Worm (Caenorhabditis elegans): ENCODE results near the gene sra-9.

The sra-9 gene

ce11 chrII:9528480-9528879 lies 3.6 kb upstream of the sra-9 start, which contains the start of gene sra-2:
sra-2 (plus strand) TSS chrII:9528780.
- TF ChIP-seq cog-1 (tag; optimal IDR thresholded peaks at IDR 0.05) (no peak), ref-1 (GFP tag; conservative IDR thresholded peaks at IDR 0.05) (no peak), ztf-29 (GFP tag; IDR thresholded peaks at IDR 0.05) (no peak), tab-1 (GFP tag; IDR thresholded peaks at IDR 0.05) (no peak), T22C8.4 (GFP tag; IDR thresholded peaks at IDR 0.05) (no peak), ztf-23 (GFP tag; IDR thresholded peaks at IDR 0.05) (no peak), med-1 (GFP tag; optimal IDR thresholded peaks at IDR 0.05; ENCODE audit: insufficient read depth) (no peak), klf-2 (GFP tag; conservative IDR thresholded peaks at IDR 0.05) (no peak), flt-1 (GFP tag; IDR thresholded peaks at IDR 0.05) (no peak)

ce11 chrII:9537429-9537828 lies 5.3 kb downstream of the sra-9 start, which contains the start of gene sra-8:
sra-8 (plus strand) TSS chrII:9537729.
- no peak for TF ChIP-seq flt-1 (GFP tag; IDR thresholded peaks at IDR 0.05)
- TF ChIP-seq cog-1 (tag; optimal IDR thresholded peaks at IDR 0.05), result no peak
- no peak for TF ChIP-seq ztf-23 (GFP tag; IDR thresholded peaks at IDR 0.05)
- no peak for TF ChIP-seq tab-1 (GFP tag; IDR thresholded peaks at IDR 0.05)
- TF ChIP-seq med-1 (GFP tag; optimal IDR thresholded peaks at IDR 0.05; ENCODE audit: insufficient read depth), result no peak
- no peak for TF ChIP-seq ztf-29 (GFP tag; IDR thresholded peaks at IDR 0.05)
- TF ChIP-seq klf-2 (GFP tag; conservative IDR thresholded peaks at IDR 0.05), result no peak
- no peak for TF ChIP-seq ref-1 (GFP tag; conservative IDR thresholded peaks at IDR 0.05)
- TF ChIP-seq T22C8.4 (GFP tag; IDR thresholded peaks at IDR 0.05), result no peak

- TF ChIP-seq med-1 (GFP tag; optimal IDR thresholded peaks at IDR 0.05; ENCODE audit: insufficient read depth) (no peak), flt-1 (GFP tag; IDR thresholded peaks at IDR 0.05) (no peak), tab-1 (GFP tag; IDR thresholded peaks at IDR 0.05) (no peak), cog-1 (tag; optimal IDR thresholded peaks at IDR 0.05) (no peak), T22C8.4 (GFP tag; IDR thresholded peaks at IDR 0.05) (no peak), ref-1 (GFP tag; conservative IDR thresholded peaks at IDR 0.05) (no peak), ztf-29 (GFP tag; IDR thresholded peaks at IDR 0.05) (no peak), ztf-23 (GFP tag; IDR thresholded peaks at IDR 0.05) (no peak), klf-2 (GFP tag; conservative IDR thresholded peaks at IDR 0.05) (no peak)
Observed at ce11 chrII:9540723-9541122, 8.6 kb downstream of the sra-9 start, which contains the start of gene sra-3. sra-3 (minus strand) TSS chrII:9540823.

- TF ChIP-seq ztf-23 (GFP tag; IDR thresholded peaks at IDR 0.05) (no peak), cog-1 (tag; optimal IDR thresholded peaks at IDR 0.05) (no peak), ref-1 (GFP tag; conservative IDR thresholded peaks at IDR 0.05) (no peak), tab-1 (GFP tag; IDR thresholded peaks at IDR 0.05) (no peak), T22C8.4 (GFP tag; IDR thresholded peaks at IDR 0.05) (no peak), klf-2 (GFP tag; conservative IDR thresholded peaks at IDR 0.05) (no peak), med-1 (GFP tag; optimal IDR thresholded peaks at IDR 0.05; ENCODE audit: insufficient read depth) (no peak), flt-1 (GFP tag; IDR thresholded peaks at IDR 0.05) (no peak), ztf-29 (GFP tag; IDR thresholded peaks at IDR 0.05) (no peak)
Observed at ce11 chrII:9542785-9543184, 10.7 kb downstream of the sra-9 start, which contains the start of gene sra-4. sra-4 (minus strand) TSS chrII:9542885.

ce11 chrII:9544386-9544785 lies 12.3 kb downstream of the sra-9 start, which contains the start of gene sra-7:
sra-7 (plus strand) TSS chrII:9544686.
- TF ChIP-seq T22C8.4 (GFP tag; IDR thresholded peaks at IDR 0.05) (no peak), flt-1 (GFP tag; IDR thresholded peaks at IDR 0.05) (no peak), klf-2 (GFP tag; conservative IDR thresholded peaks at IDR 0.05) (no peak), tab-1 (GFP tag; IDR thresholded peaks at IDR 0.05) (no peak), ref-1 (GFP tag; conservative IDR thresholded peaks at IDR 0.05) (no peak), med-1 (GFP tag; optimal IDR thresholded peaks at IDR 0.05; ENCODE audit: insufficient read depth) (no peak), ztf-23 (GFP tag; IDR thresholded peaks at IDR 0.05) (no peak), cog-1 (tag; optimal IDR thresholded peaks at IDR 0.05) (no peak)

ce11 chrII:9550718-9551117 lies 18.6 kb downstream of the sra-9 start, which contains the start of gene sra-6:
sra-6 (minus strand) TSS chrII:9550818.
- no peak for TF ChIP-seq cog-1 (tag; optimal IDR thresholded peaks at IDR 0.05)
- TF ChIP-seq med-1 (GFP tag; optimal IDR thresholded peaks at IDR 0.05; ENCODE audit: insufficient read depth), result no peak
- no peak for TF ChIP-seq ref-1 (GFP tag; conservative IDR thresholded peaks at IDR 0.05)
- TF ChIP-seq klf-2 (GFP tag; conservative IDR thresholded peaks at IDR 0.05), result no peak

ce11 chrII:9551536-9551935 lies 19.4 kb downstream of the sra-9 start, which contains the start of gene F35H8.12:
F35H8.12 (plus strand) TSS chrII:9551836.
- no peak for TF ChIP-seq tab-1 (GFP tag; IDR thresholded peaks at IDR 0.05)
- no peak for TF ChIP-seq flt-1 (GFP tag; IDR thresholded peaks at IDR 0.05)
- TF ChIP-seq med-1 (GFP tag; optimal IDR thresholded peaks at IDR 0.05; ENCODE audit: insufficient read depth), result no peak
- TF ChIP-seq klf-2 (GFP tag; conservative IDR thresholded peaks at IDR 0.05), result no peak
- TF ChIP-seq ref-1 (GFP tag; conservative IDR thresholded peaks at IDR 0.05), result no peak
- TF ChIP-seq ztf-23 (GFP tag; IDR thresholded peaks at IDR 0.05), result no peak
- TF ChIP-seq T22C8.4 (GFP tag; IDR thresholded peaks at IDR 0.05), result no peak
- TF ChIP-seq ztf-29 (GFP tag; IDR thresholded peaks at IDR 0.05), result no peak
- TF ChIP-seq cog-1 (tag; optimal IDR thresholded peaks at IDR 0.05), result no peak

- no peak for TF ChIP-seq klf-2 (GFP tag; conservative IDR thresholded peaks at IDR 0.05)
- TF ChIP-seq T22C8.4 (GFP tag; IDR thresholded peaks at IDR 0.05), result no peak
- no peak for TF ChIP-seq flt-1 (GFP tag; IDR thresholded peaks at IDR 0.05)
- TF ChIP-seq ztf-23 (GFP tag; IDR thresholded peaks at IDR 0.05), result no peak
- TF ChIP-seq ztf-29 (GFP tag; IDR thresholded peaks at IDR 0.05), result no peak
Observed at ce11 chrII:9553179-9553578, 21.1 kb downstream of the sra-9 start, which contains the start of gene F35H8.1. F35H8.1 (minus strand) TSS chrII:9553279.

- TF ChIP-seq ztf-29 (GFP tag; IDR thresholded peaks at IDR 0.05) (no peak), ztf-23 (GFP tag; IDR thresholded peaks at IDR 0.05) (no peak), ref-1 (GFP tag; conservative IDR thresholded peaks at IDR 0.05) (no peak), klf-2 (GFP tag; conservative IDR thresholded peaks at IDR 0.05) (no peak), cog-1 (tag; optimal IDR thresholded peaks at IDR 0.05) (no peak), tab-1 (GFP tag; IDR thresholded peaks at IDR 0.05) (no peak)
Observed at ce11 chrII:9554925-9555553, 22.9 kb downstream of the sra-9 start, which contains the start of gene F35H8.2. F35H8.2 (plus strand) TSS chrII:9555503.
